Worm (Caenorhabditis elegans): ENCODE measurements around the gene srr-4.

DNA sequence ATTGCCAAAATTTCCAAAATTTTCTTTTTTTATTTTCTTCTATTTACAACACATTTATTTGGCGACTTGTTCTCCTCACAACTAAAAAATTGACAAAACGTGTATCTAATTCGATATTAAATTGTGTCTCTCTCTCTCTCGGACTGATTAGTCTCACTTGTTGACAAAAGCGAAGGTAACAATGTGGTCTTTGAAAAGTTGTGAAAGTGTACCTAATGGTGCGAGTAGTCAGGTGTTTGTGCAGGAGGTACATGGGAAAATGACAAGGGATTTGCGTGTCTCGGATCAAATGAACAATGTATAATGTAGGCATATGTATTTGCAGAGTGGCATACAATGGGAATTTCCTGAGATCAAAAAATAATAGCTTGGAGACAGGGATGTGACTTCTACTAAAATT is 49.5 kb upstream of the srr-4 start:
- TF ChIP-seq him-1 (tag; optimal IDR thresholded peaks at IDR 0.05) (no peak), W03F9.2 (tag; optimal IDR thresholded peaks at IDR 0.05) (no peak), dao-5 (tag; optimal IDR thresholded peaks at IDR 0.05) (no peak)
